Worm (Caenorhabditis elegans): Measurements from ENCODE around the gene Y53F4B.14.
A peak's percentile ranks its signal among the peaks of the same experiment; 100 is the strongest.
"Not testable (repeated sequence)": the region's sequence is repeated elsewhere in the genome, so short reads cannot be mapped to it uniquely, and the experiment has no call there.

Y53F4B.14 gene

ce11 chrII:15037782-15038181 lies at the start of gene Y53F4B.14:
Gene Y53F4B.14 (plus strand): TSS chrII:15037991.
- TF ChIP-seq ceh-79 (tag; optimal IDR thresholded peaks at IDR 0.05), result no peak
- no peak for TF ChIP-seq cebp-1 (GFP tag; IDR thresholded peaks at IDR 0.05)
- peak; percentile 78 for TF ChIP-seq cebp-1 (tag; optimal IDR thresholded peaks at IDR 0.05)

ce11 chrII:14988171-14988570 lies 49.6 kb upstream of the Y53F4B.14 start, which contains the start of gene Y53F4B.43:
Gene Y53F4B.43 (plus strand): TSS chrII:14988471.
- TF ChIP-seq F10E7.11 (tag; optimal IDR thresholded peaks at IDR 0.05); tbx-9 (tag; optimal IDR thresholded peaks at IDR 0.05; ENCODE audit: borderline replicate concordance); ceh-27 (GFP tag; optimal IDR thresholded peaks at IDR 0.05): not testable (repeated sequence)

- not testable (repeated sequence) for TF ChIP-seq lin-54 (GFP tag; optimal IDR thresholded peaks at IDR 0.05); T07F8.4 (tag; optimal IDR thresholded peaks at IDR 0.05); lin-26 (GFP tag; IDR thresholded peaks at IDR 0.05)
Observed at ce11 chrII:14992598-14992997, 45.2 kb upstream of the Y53F4B.14 start, which contains the start of gene Y53F4B.7. Gene Y53F4B.7 (plus strand): TSS chrII:14992898.

ce11 chrII:15000979-15001378 lies 36.8 kb upstream of the Y53F4B.14 start:
- TF ChIP-seq hsf-1 (GFP tag; IDR thresholded peaks at IDR 0.05), result peak; percentile 94

ce11 chrII:15003410-15003809 lies 34.4 kb upstream of the Y53F4B.14 start, which contains the start of gene Y53F4B.10:
Gene Y53F4B.10 (minus strand): TSS chrII:15003510.
- TF ChIP-seq F33H1.4 (GFP tag; IDR thresholded peaks at IDR 0.05) (no peak), snpc-1.1 (tag; optimal IDR thresholded peaks at IDR 0.05; ENCODE audit: insufficient read depth) (no peak), hlh-26 (GFP tag; conservative IDR thresholded peaks at IDR 0.05) (no peak), attf-6 (GFP tag; IDR thresholded peaks at IDR 0.05) (no peak), attf-3 (GFP tag; conservative IDR thresholded peaks at IDR 0.05) (no peak), bed-2 (GFP tag; IDR thresholded peaks at IDR 0.05) (no peak)

- TF ChIP-seq dpl-1 (GFP tag; optimal IDR thresholded peaks at IDR 0.05), result no peak
- no peak for TF ChIP-seq snpc-4 (GFP tag; optimal IDR thresholded peaks at IDR 0.05)
- TF ChIP-seq snpc-4 (tag; optimal IDR thresholded peaks at IDR 0.05), result peak in 2 of 4 experiments; percentile 8 to 39
- TF ChIP-seq ztf-18 (tag; optimal IDR thresholded peaks at IDR 0.05), result peak; percentile 18
- peak; percentile 80; the same call in 1 of the 2 replicates for TF ChIP-seq nfya-2 (GFP tag; IDR thresholded peaks at IDR 0.05)
- TF ChIP-seq Y56A3A.18 (GFP tag; IDR thresholded peaks at IDR 0.05), result no peak
- peak; percentile 64 for TF ChIP-seq F33H1.4 (GFP tag; IDR thresholded peaks at IDR 0.05)
- peak; percentile 57 for TF ChIP-seq chd-7 (tag; optimal IDR thresholded peaks at IDR 0.05)
- TF ChIP-seq hrde-1 (tag; optimal IDR thresholded peaks at IDR 0.05; ENCODE audit: borderline replicate concordance), result peak; percentile 93
- TF ChIP-seq aptf-2 (GFP tag; conservative IDR thresholded peaks at IDR 0.05), result 0 out of 2 replicates have a peak, but pooled peaks have one; percentile 15
- no peak for TF ChIP-seq ceh-40 (GFP tag; IDR thresholded peaks at IDR 0.05)
- TF ChIP-seq nhr-80 (tag; optimal IDR thresholded peaks at IDR 0.05), result no peak
- peak; percentile 59 for TF ChIP-seq atf-7 (tag; optimal IDR thresholded peaks at IDR 0.05)
- peak; percentile 81 for TF ChIP-seq ekl-4 (GFP tag; IDR thresholded peaks at IDR 0.05)
- peak; percentile 65 for TF ChIP-seq Y95B8A.8 (GFP tag; IDR thresholded peaks at IDR 0.05)
- TF ChIP-seq lsy-27 (tag; optimal IDR thresholded peaks at IDR 0.05; ENCODE audit: borderline replicate concordance, insufficient read depth), result no peak
- no peak for TF ChIP-seq unc-62 (GFP tag; optimal IDR thresholded peaks at IDR 0.05)
- TF ChIP-seq bed-2 (GFP tag; IDR thresholded peaks at IDR 0.05), result no peak
- TF ChIP-seq ZK185.1 (tag; optimal IDR thresholded peaks at IDR 0.05; ENCODE audit: poor library complexity, severe bottlenecking), result no peak
- peak; percentile 65 for TF ChIP-seq pbrm-1 (GFP tag; IDR thresholded peaks at IDR 0.05)
- no peak for TF ChIP-seq let-526 (GFP tag; IDR thresholded peaks at IDR 0.05)
- no peak for TF ChIP-seq ztf-28 (GFP tag; IDR thresholded peaks at IDR 0.05)
- no peak for TF ChIP-seq mxl-1 (tag; optimal IDR thresholded peaks at IDR 0.05)
- no peak for TF ChIP-seq nfya-1 (tag; optimal IDR thresholded peaks at IDR 0.05; ENCODE audit: borderline replicate concordance, insufficient read depth)
- TF ChIP-seq egl-44 (GFP tag; IDR thresholded peaks at IDR 0.05), result no peak; the same call in 1 of the 2 replicates
Observed at ce11 chrII:15004538-15004937, 33.3 kb upstream of the Y53F4B.14 start.
